Fruit fly (Drosophila melanogaster) whole organism, prepupa: ENCODE measurements around the gene CG6508.

Source experiments
- CG10631 ChIP-seq: fragments of 200-800 bp; sonication (Bioruptor generic); optimal IDR thresholded peaks from 2 replicates; lab custom pipeline; 2016; ENCODE audit warnings: missing biosample characterization, missing genetic modification characterization
- CG10669 ChIP-seq: fragments of 200-800 bp; sonication (Bioruptor generic); optimal IDR thresholded peaks from 3 replicates; lab custom pipeline; 2018; ENCODE audit warnings: missing biosample characterization, mild to moderate bottlenecking, missing genetic modification characterization, moderate library complexity
- Lpt ChIP-seq: fragments of 200-800 bp; sonication (Bioruptor generic); optimal IDR thresholded peaks from 3 replicates; lab custom pipeline; 2016; ENCODE audit warnings: missing biosample characterization, missing genetic modification characterization

dm6 chr2L:10858064-10859047, 39.4 kb downstream of the CG6508 start, which contains the start of the genes aurB and Stam:
- peak; percentile 58 for TF ChIP-seq CG10631
- TF ChIP-seq CG10669 (GFP tag; lab: Kevin White, UChicago), result peak; percentile 27
- TF ChIP-seq Lpt (GFP tag; lab: Kevin White, UChicago), result no peak
